Fruit fly (Drosophila melanogaster) Kc167 (cell line): ENCODE data around the gene CG17378.

Source experiments
- Sin3A ChIP-seq: fragments of >200 bp; optimal IDR thresholded peaks from 2 replicates; lab custom pipeline; 2018; ENCODE audit warnings: missing external identifiers
- psq ChIP-seq: fragments of >200 bp; optimal IDR thresholded peaks from 2 replicates; lab custom pipeline; 2017; ENCODE audit warnings: missing external identifiers

DNA sequence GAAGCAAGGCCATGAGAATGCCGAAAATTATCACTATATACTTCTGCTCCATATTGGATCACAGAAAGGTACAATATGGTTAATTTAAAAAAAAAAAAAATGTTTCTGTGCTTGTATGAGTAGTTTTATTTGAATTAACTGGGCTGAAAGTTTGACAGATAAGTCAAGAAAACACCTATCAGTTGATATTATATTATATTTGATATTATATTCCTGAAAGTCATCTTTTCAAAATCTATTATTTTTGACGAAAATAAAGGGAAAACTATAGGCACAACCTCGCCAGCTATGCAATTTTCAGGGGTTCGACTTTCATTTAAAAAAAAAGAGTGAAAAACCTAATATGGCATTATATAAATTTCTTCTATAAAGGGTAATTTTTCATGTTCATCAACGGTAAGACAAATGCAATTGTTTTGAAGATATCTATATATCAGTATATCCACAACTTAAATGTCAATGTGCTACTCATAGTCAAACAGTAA is 25.0 kb downstream of the CG17378 start, which contains the start of the genes nrv2 and CG43610:
- no peak for TF ChIP-seq psq (lab: Kevin White, UChicago)
- TF ChIP-seq Sin3A (lab: Kevin White, UChicago): no peak
